Worm (Caenorhabditis elegans) whole organism, L4/young adult: ENCODE measurements around the gene hum-4.

ENCODE experiments used
- W03F9.2 ChIP-seq: fragments of 150-350 bp; optimal IDR thresholded peaks from 2 replicates; lab custom pipeline; 2014; ENCODE audit warnings: missing biosample characterization, missing genetic modification characterization
- him-1 ChIP-seq: sonication (generic microtip); optimal IDR thresholded peaks from 2 replicates; lab custom pipeline; 2016; ENCODE audit warnings: missing genotype, missing genetic modification reagents, missing genetic modification characterization, missing compliant biosample characterization

ce11 chrX:11477748-11478147, 44.4 kb upstream of the hum-4 start:
- TF ChIP-seq him-1 (tag; lab: Kevin White, UChicago): no peak
- no peak for TF ChIP-seq W03F9.2 (tag; lab: Kevin White, UChicago)
